Worm (Caenorhabditis elegans): ENCODE results near the gene grl-8.

- no peak for TF ChIP-seq zip-5 (tag; optimal IDR thresholded peaks at IDR 0.05)
- no peak for TF ChIP-seq nfya-1 (tag; optimal IDR thresholded peaks at IDR 0.05)
- no peak for TF ChIP-seq sox-4 (tag; optimal IDR thresholded peaks at IDR 0.05)
Measured at ce11 chrV:6683740-6684139, 49.2 kb downstream of the grl-8 start.

Measured in whole organism, late embryonic.